Worm (Caenorhabditis elegans): ENCODE data around the gene srz-100.
A peak's percentile ranks its signal among the peaks of the same experiment; 100 is the strongest.

The srz-100 gene

DNA sequence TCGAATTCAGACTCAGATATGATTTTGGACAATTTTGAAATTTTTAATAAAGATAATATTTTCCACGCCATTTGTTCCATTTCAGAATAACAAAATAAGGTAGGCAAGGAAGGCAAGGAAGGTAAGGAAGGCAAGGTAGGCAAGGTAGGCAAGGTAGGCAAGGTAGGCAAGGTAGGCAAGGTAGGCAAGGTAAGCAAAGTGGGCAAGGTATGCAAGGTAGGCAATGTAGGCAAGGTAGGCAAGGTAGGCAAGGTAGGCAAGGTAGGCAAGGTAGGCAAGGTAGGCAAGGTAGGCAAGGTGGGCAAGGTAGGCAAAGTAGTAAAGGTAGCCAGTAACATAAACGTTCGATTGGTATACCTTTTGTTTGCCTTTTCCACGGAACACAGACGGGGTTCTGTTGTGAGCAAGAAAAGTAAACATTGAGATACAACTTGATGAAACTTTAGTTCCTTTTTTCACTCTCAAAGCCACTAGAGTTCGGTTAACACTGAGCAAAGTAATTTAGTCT lies 31.9 kb upstream of the srz-100 start, which contains the start of gene Y70C5C.1:
Y70C5C.1 (plus strand) TSS at position 458 of the 508 bp plus-strand sequence.
- TF ChIP-seq efl-1 (optimal IDR thresholded peaks at IDR 0.05) (no peak), efl-1 (GFP tag; optimal IDR thresholded peaks at IDR 0.05 in 1 of 2) (peak in 1 of 2 experiments; percentile 85), egl-27 (tag; optimal IDR thresholded peaks at IDR 0.05) (no peak)

DNA sequence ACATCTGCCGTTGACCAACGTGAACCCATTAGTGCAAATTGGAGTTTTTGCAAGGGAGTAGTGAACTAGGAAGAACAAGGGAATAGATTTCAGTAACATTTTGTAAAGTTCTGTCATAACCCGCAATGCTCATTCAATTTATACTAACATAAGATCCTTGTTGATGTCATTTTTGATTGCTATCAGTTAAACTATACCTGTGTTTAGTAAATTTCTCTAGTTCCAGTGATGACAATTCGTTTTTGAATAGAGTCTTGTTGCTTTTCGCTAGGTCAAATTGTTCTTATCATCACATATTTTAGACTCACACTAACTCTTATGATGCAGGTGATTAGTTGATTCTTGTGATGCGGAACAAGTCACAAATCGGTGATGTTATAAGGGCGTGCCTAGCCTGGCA lies 25.2 kb upstream of the srz-100 start, which contains the start of gene clec-9:
clec-9 (minus strand) TSS at position 101 of the 400 bp plus-strand sequence.
- TF ChIP-seq blmp-1 (tag; optimal IDR thresholded peaks at IDR 0.05) = no peak
- TF ChIP-seq hlh-17 (GFP tag; optimal IDR thresholded peaks at IDR 0.05; ENCODE audit: borderline replicate concordance) = no peak
- TF ChIP-seq nhr-84 (tag; optimal IDR thresholded peaks at IDR 0.05) = no peak
- no peak for TF ChIP-seq ama-1 (optimal IDR thresholded peaks at IDR 0.05)
- no peak for TF ChIP-seq ets-5 (GFP tag; IDR thresholded peaks at IDR 0.05)
- no peak for TF ChIP-seq vab-15 (tag; optimal IDR thresholded peaks at IDR 0.05)
- no peak for TF ChIP-seq C04F5.9 (tag; optimal IDR thresholded peaks at IDR 0.05)
- TF ChIP-seq C34B4.2 (tag; optimal IDR thresholded peaks at IDR 0.05) = no peak
- no peak for TF ChIP-seq nhr-237 (tag; optimal IDR thresholded peaks at IDR 0.05)
- no peak for TF ChIP-seq ces-1 (GFP tag; optimal IDR thresholded peaks at IDR 0.05)
- no peak for TF ChIP-seq Y116A8C.19 (tag; optimal IDR thresholded peaks at IDR 0.05; ENCODE audit: borderline replicate concordance)
- TF ChIP-seq fos-1 (tag; optimal IDR thresholded peaks at IDR 0.05) = no peak
- no peak for TF ChIP-seq sup-37 (GFP tag; optimal IDR thresholded peaks at IDR 0.05)
- no peak for TF ChIP-seq ztf-11 (tag; optimal IDR thresholded peaks at IDR 0.05)
- no peak for TF ChIP-seq egl-27 (tag; optimal IDR thresholded peaks at IDR 0.05)
- TF ChIP-seq tbx-2 (tag; optimal IDR thresholded peaks at IDR 0.05) = no peak

ce11 chrV:16713797-16714196 lies 17.9 kb upstream of the srz-100 start:
- TF ChIP-seq snpc-4 (tag; optimal IDR thresholded peaks at IDR 0.05) (no peak), pqm-1 (tag; optimal IDR thresholded peaks at IDR 0.05) (no peak), nhr-12 (tag; optimal IDR thresholded peaks at IDR 0.05) (no peak), rnt-1 (tag; optimal IDR thresholded peaks at IDR 0.05) (no peak), lsy-2 (tag; optimal IDR thresholded peaks at IDR 0.05) (no peak), mab-9 (GFP tag; IDR thresholded peaks at IDR 0.05) (no peak), nhr-71 (tag; optimal IDR thresholded peaks at IDR 0.05) (no peak), aha-1 (tag; optimal IDR thresholded peaks at IDR 0.05) (no peak), egl-27 (tag; optimal IDR thresholded peaks at IDR 0.05) (no peak), mdl-1 (tag; optimal IDR thresholded peaks at IDR 0.05) (no peak), isw-1 (GFP tag; IDR thresholded peaks at IDR 0.05) (no peak), ztf-11 (tag; optimal IDR thresholded peaks at IDR 0.05) (no peak), elt-3 (tag; optimal IDR thresholded peaks at IDR 0.05) (no peak), nhr-19 (GFP tag; conservative IDR thresholded peaks at IDR 0.05) (no peak), C04F5.9 (tag; optimal IDR thresholded peaks at IDR 0.05) (no peak)

- TF ChIP-seq fos-1 (tag; optimal IDR thresholded peaks at IDR 0.05) = no peak
- TF ChIP-seq skn-1 (tag; optimal IDR thresholded peaks at IDR 0.05) = no peak
- no peak for TF ChIP-seq ceh-8 (GFP tag; optimal IDR thresholded peaks at IDR 0.05)
- TF ChIP-seq isw-1 (GFP tag; IDR thresholded peaks at IDR 0.05) = no peak
- TF ChIP-seq fkh-4 (tag; optimal IDR thresholded peaks at IDR 0.05; ENCODE audit: borderline replicate concordance) = no peak
- TF ChIP-seq sptf-1 (tag; optimal IDR thresholded peaks at IDR 0.05) = no peak
- TF ChIP-seq aha-1 (tag; optimal IDR thresholded peaks at IDR 0.05) = no peak
- no peak for TF ChIP-seq ztf-11 (tag; optimal IDR thresholded peaks at IDR 0.05)
- TF ChIP-seq xbp-1 (tag; optimal IDR thresholded peaks at IDR 0.05) = no peak
- no peak for TF ChIP-seq snpc-4 (tag; optimal IDR thresholded peaks at IDR 0.05)
- TF ChIP-seq ceh-90 (tag; optimal IDR thresholded peaks at IDR 0.05) = no peak
- no peak for TF ChIP-seq unc-98 (GFP tag; IDR thresholded peaks at IDR 0.05)
These were observed 15.1 kb upstream of the srz-100 start, which contains the start of gene srh-137 for ce11 chrV:16716574-16716973. TSS of gene srh-137 (minus strand) at chrV:16716674.
